Worm (Caenorhabditis elegans) whole organism, L3 larva: ENCODE results near the gene srlf-16.

Experiments
- ZK546.5 ChIP-seq: sonication (generic microtip); optimal IDR thresholded peaks from 2 replicates; lab custom pipeline; 2017; ENCODE audit warnings: missing biosample characterization, missing genetic modification characterization
- ama-1 ChIP-seq: fragments of 150-350 bp; optimal IDR thresholded peaks from 2 replicates; lab custom pipeline; 2018
- ceh-16 ChIP-seq: sonication (generic microtip); optimal IDR thresholded peaks from 2 replicates; lab custom pipeline; 2017; ENCODE audit warnings: missing biosample characterization, missing genetic modification characterization
- egl-27 ChIP-seq: sonication (generic microtip); optimal IDR thresholded peaks from 4 replicates; lab custom pipeline; 2017; ENCODE audit warnings: missing biosample characterization, missing genetic modification reagents, missing genetic modification characterization
- elt-1 ChIP-seq: fragments of 150-350 bp; optimal IDR thresholded peaks from 2 replicates; lab custom pipeline; 2014; ENCODE audit warnings: missing biosample characterization, missing genetic modification characterization
- elt-3 ChIP-seq, 3 experiments: fragments of 150-350 bp in 1 of 3; sonication (generic microtip) in 2 of 3; optimal IDR thresholded peaks; 2 replicates in 2 of 3; 4 replicates in 1 of 3; lab custom pipeline; 2014 to 2017; ENCODE audit warnings: missing biosample characterization in 3 of 3, missing genetic modification characterization in 3 of 3
- fkh-10 ChIP-seq: sonication (generic microtip); optimal IDR thresholded peaks from 2 replicates; lab custom pipeline; 2017; ENCODE audit warnings: missing biosample characterization, missing genetic modification reagents, missing genetic modification characterization
- fos-1 ChIP-seq: fragments of 150-350 bp; optimal IDR thresholded peaks from 2 replicates; lab custom pipeline; 2014; ENCODE audit warnings: missing biosample characterization, missing genetic modification characterization
- nhr-23 ChIP-seq: fragments of 150-350 bp; optimal IDR thresholded peaks from 2 replicates; lab custom pipeline; 2014; ENCODE audit warnings: missing biosample characterization, missing genetic modification reagents, missing genetic modification characterization
- nhr-237 ChIP-seq: fragments of 150-350 bp; optimal IDR thresholded peaks from 2 replicates; lab custom pipeline; 2014; ENCODE audit warnings: missing biosample characterization, missing genetic modification characterization
- snpc-4 ChIP-seq: fragments of 150-350 bp; optimal IDR thresholded peaks from 2 replicates; lab custom pipeline; 2014; ENCODE audit warnings: missing biosample characterization, missing genetic modification characterization
- unc-39 ChIP-seq: sonication (generic microtip); optimal IDR thresholded peaks from 4 replicates; lab custom pipeline; 2017; ENCODE audit warnings: missing biosample characterization, missing genetic modification characterization
- unc-62 ChIP-seq: fragments of 150-350 bp; sonication (generic microtip); optimal IDR thresholded peaks from 4 replicates; lab custom pipeline; 2014; ENCODE audit warnings: missing biosample characterization, missing genetic modification reagents, missing genetic modification characterization

- TF ChIP-seq fkh-10 (no peak), nhr-23 (tag; lab: Kevin White, UChicago) (no peak), elt-1 (tag; lab: Kevin White, UChicago) (no peak), ceh-16 (tag; lab: Kevin White, UChicago) (no peak), elt-3 (tag; optimal IDR thresholded peaks at IDR 0.05; lab: Kevin White, UChicago) (no peak), ama-1 (lab: Kevin White, UChicago) (no peak), unc-62 (GFP tag; lab: Kevin White, UChicago) (no peak), snpc-4 (tag; lab: Kevin White, UChicago) (no peak), nhr-237 (tag; lab: Kevin White, UChicago) (no peak), unc-39 (no peak), ZK546.5 (tag; lab: Kevin White, UChicago) (no peak), egl-27 (tag; lab: Kevin White, UChicago) (no peak), fos-1 (tag; lab: Kevin White, UChicago) (no peak)
Observed at ce11 chrV:8058359-8058758, 46.2 kb upstream of the srlf-16 start, which contains the start of gene str-138.
